Worm (Caenorhabditis elegans) whole organism, L2 larva: Measurements from ENCODE around the gene C15H9.2.

ENCODE experiments used
- alr-1 ChIP-seq: fragments of 150-350 bp; optimal IDR thresholded peaks from 2 replicates; lab custom pipeline; 2014; ENCODE audit warnings: missing biosample characterization, missing genetic modification characterization
- elt-3 ChIP-seq: sonication (generic microtip); optimal IDR thresholded peaks from 2 replicates; lab custom pipeline; 2017; ENCODE audit warnings: missing biosample characterization, missing genetic modification characterization
- nhr-23 ChIP-seq: fragments of 150-350 bp; optimal IDR thresholded peaks from 2 replicates; lab custom pipeline; 2014; ENCODE audit warnings: missing biosample characterization, missing genetic modification reagents, missing genetic modification characterization
- nhr-25 ChIP-seq: fragments of 150-350 bp; sonication (generic microtip); optimal IDR thresholded peaks from 3 replicates; lab custom pipeline; 2014; ENCODE audit warnings: missing biosample characterization, missing genetic modification characterization
- snpc-4 ChIP-seq: fragments of 150-350 bp; optimal IDR thresholded peaks from 2 replicates; lab custom pipeline; 2014; ENCODE audit warnings: missing biosample characterization, missing genetic modification characterization
- ztf-11 ChIP-seq: sonication (generic microtip); optimal IDR thresholded peaks from 2 replicates; lab custom pipeline; 2017; ENCODE audit warnings: missing biosample characterization, missing genetic modification characterization

ce11 chrX:6155436-6155835 lies 37.1 kb downstream of the C15H9.2 start:
- TF ChIP-seq nhr-23 (tag; lab: Kevin White, UChicago) (no peak), alr-1 (no peak), snpc-4 (tag; lab: Kevin White, UChicago) (no peak), nhr-25 (tag; lab: Kevin White, UChicago) (no peak), ztf-11 (tag; lab: Kevin White, UChicago) (no peak), elt-3 (tag; lab: Kevin White, UChicago) (no peak)
